Worm (Caenorhabditis elegans) whole organism, L2 larva: ENCODE measurements around the gene F14F3.4.

Source experiments
- F13H6.1 ChIP-seq: sonication (generic microtip); optimal IDR thresholded peaks from 2 replicates; lab custom pipeline; 2016; ENCODE audit warnings: missing genetic modification characterization, missing compliant biosample characterization
- R02D3.7 ChIP-seq: fragments of 150-350 bp; optimal IDR thresholded peaks from 2 replicates; lab custom pipeline; 2014; ENCODE audit warnings: missing biosample characterization, missing genetic modification characterization
- ZK546.5 ChIP-seq: sonication (generic microtip); optimal IDR thresholded peaks from 2 replicates; lab custom pipeline; 2017; ENCODE audit warnings: missing biosample characterization, missing genetic modification characterization
- alr-1 ChIP-seq: fragments of 150-350 bp; optimal IDR thresholded peaks from 2 replicates; lab custom pipeline; 2014; ENCODE audit warnings: missing biosample characterization, missing genetic modification characterization
- ama-1 ChIP-seq: fragments of 150-350 bp; optimal IDR thresholded peaks from 2 replicates; lab custom pipeline; 2018; ENCODE audit warnings: inconsistent platforms
- ceh-16 ChIP-seq: fragments of 150-350 bp; optimal IDR thresholded peaks from 2 replicates; lab custom pipeline; 2014; ENCODE audit warnings: missing biosample characterization, missing genetic modification characterization
- ceh-82 ChIP-seq: fragments of 150-350 bp; optimal IDR thresholded peaks from 2 replicates; lab custom pipeline; 2014; ENCODE audit warnings: missing biosample characterization, missing genetic modification characterization
- crh-2 ChIP-seq: sonication (generic microtip); optimal IDR thresholded peaks from 2 replicates; lab custom pipeline; 2017; ENCODE audit warnings: missing biosample characterization, missing genetic modification characterization
- dmd-4 ChIP-seq: sonication (generic microtip); optimal IDR thresholded peaks from 2 replicates; lab custom pipeline; 2017; ENCODE audit warnings: missing biosample characterization, missing genetic modification characterization
- egl-27 ChIP-seq: sonication (generic microtip); optimal IDR thresholded peaks from 3 replicates; lab custom pipeline; 2017; ENCODE audit warnings: missing biosample characterization, missing genetic modification reagents, missing genetic modification characterization
- fos-1 ChIP-seq: fragments of 150-350 bp; optimal IDR thresholded peaks from 2 replicates; lab custom pipeline; 2014; ENCODE audit warnings: missing biosample characterization, missing genetic modification characterization
- gmeb-1 ChIP-seq: fragments of 150-350 bp; optimal IDR thresholded peaks from 2 replicates; lab custom pipeline; 2014; ENCODE audit warnings: missing biosample characterization, missing genetic modification characterization
- lin-11 ChIP-seq: fragments of 150-350 bp; sonication (generic microtip); optimal IDR thresholded peaks from 2 replicates; lab custom pipeline; 2014; ENCODE audit warnings: missing biosample characterization, missing genetic modification characterization, inconsistent platforms, mixed read lengths
- lin-13 ChIP-seq: fragments of 150-350 bp; optimal IDR thresholded peaks from 2 replicates; lab custom pipeline; 2014; ENCODE audit warnings: missing biosample characterization, missing genetic modification reagents, missing genetic modification characterization
- lin-39 ChIP-seq: fragments of 150-350 bp; optimal IDR thresholded peaks from 2 replicates; lab custom pipeline; 2014; ENCODE audit warnings: missing biosample characterization, missing genetic modification reagents, missing genetic modification characterization
- lsy-2 ChIP-seq, 2 experiments: fragments of 150-350 bp in 1 of 2; sonication (generic microtip) in 1 of 2; optimal IDR thresholded peaks; 2 replicates each; lab custom pipeline; 2014 to 2017; ENCODE audit warnings: missing biosample characterization in 2 of 2, missing genetic modification characterization in 2 of 2
- mab-5 ChIP-seq: fragments of 150-350 bp; optimal IDR thresholded peaks from 2 replicates; lab custom pipeline; 2014; ENCODE audit warnings: missing biosample characterization, missing genetic modification characterization
- mdl-1 ChIP-seq, 2 experiments: fragments of 150-350 bp in 1 of 2; sonication (generic microtip) in 1 of 2; optimal IDR thresholded peaks; 2 replicates each; lab custom pipeline; 2017; ENCODE audit warnings: missing biosample characterization in 2 of 2, missing genetic modification characterization in 2 of 2
- nhr-10 ChIP-seq: sonication (generic microtip); optimal IDR thresholded peaks from 2 replicates; lab custom pipeline; 2017; ENCODE audit warnings: missing biosample characterization, missing genetic modification characterization
- nhr-11 ChIP-seq: fragments of 150-350 bp; optimal IDR thresholded peaks from 2 replicates; lab custom pipeline; 2014; ENCODE audit warnings: missing biosample characterization, missing genetic modification characterization
- nhr-12 ChIP-seq: fragments of 150-350 bp; optimal IDR thresholded peaks from 2 replicates; lab custom pipeline; 2014; ENCODE audit warnings: missing biosample characterization, missing genetic modification characterization
- nhr-129 ChIP-seq: fragments of 150-350 bp; optimal IDR thresholded peaks from 2 replicates; lab custom pipeline; 2014; ENCODE audit warnings: missing biosample characterization, missing genetic modification characterization
- nhr-21 ChIP-seq: fragments of 150-350 bp; optimal IDR thresholded peaks from 2 replicates; lab custom pipeline; 2014; ENCODE audit warnings: missing biosample characterization, missing genetic modification characterization
- nhr-23 ChIP-seq: fragments of 150-350 bp; optimal IDR thresholded peaks from 2 replicates; lab custom pipeline; 2014; ENCODE audit warnings: missing biosample characterization, missing genetic modification reagents, missing genetic modification characterization
- nhr-237 ChIP-seq: fragments of 150-350 bp; optimal IDR thresholded peaks from 2 replicates; lab custom pipeline; 2014; ENCODE audit warnings: missing biosample characterization, missing genetic modification characterization
- nhr-25 ChIP-seq: fragments of 150-350 bp; sonication (generic microtip); optimal IDR thresholded peaks from 3 replicates; lab custom pipeline; 2014; ENCODE audit warnings: missing biosample characterization, missing genetic modification characterization
- nhr-77 ChIP-seq: fragments of 150-350 bp; optimal IDR thresholded peaks from 2 replicates; lab custom pipeline; 2014; ENCODE audit warnings: missing biosample characterization, missing genetic modification characterization
- sem-4 ChIP-seq: fragments of 150-350 bp; optimal IDR thresholded peaks from 2 replicates; lab custom pipeline; 2014; ENCODE audit warnings: missing biosample characterization, missing genetic modification reagents, missing genetic modification characterization
- sma-3 ChIP-seq: sonication (generic microtip); optimal IDR thresholded peaks from 2 replicates; lab custom pipeline; 2016; ENCODE audit warnings: missing genetic modification reagents, missing genetic modification characterization, missing compliant biosample characterization
- sma-9 ChIP-seq, 2 experiments: fragments of 150-350 bp in 1 of 2; sonication (generic microtip) in 1 of 2; optimal IDR thresholded peaks; 2 replicates each; lab custom pipeline; 2014 to 2016; ENCODE audit warnings: missing genetic modification characterization in 2 of 2, mild to moderate bottlenecking in 1 of 2, missing biosample characterization in 1 of 2, missing compliant biosample characterization in 1 of 2, missing genetic modification reagents in 1 of 2, moderate library complexity in 1 of 2
- snpc-4 ChIP-seq: fragments of 150-350 bp; optimal IDR thresholded peaks from 2 replicates; lab custom pipeline; 2014; ENCODE audit warnings: missing biosample characterization, missing genetic modification characterization
- unc-39 ChIP-seq: fragments of 150-350 bp; optimal IDR thresholded peaks from 2 replicates; lab custom pipeline; 2014; ENCODE audit warnings: missing biosample characterization, missing genetic modification characterization
- unc-62 ChIP-seq: fragments of 150-350 bp; optimal IDR thresholded peaks from 2 replicates; lab custom pipeline; 2014; ENCODE audit warnings: missing biosample characterization, missing genetic modification reagents, missing genetic modification characterization
- ztf-1 ChIP-seq: fragments of 200-800 bp; sonication (Bioruptor generic); conservative IDR thresholded peaks from 2 replicates; pipeline ENCODE4 v1.3.6; 2022; ENCODE audit warnings: missing genetic modification characterization, missing compliant biosample characterization
- ztf-11 ChIP-seq: sonication (generic microtip); optimal IDR thresholded peaks from 2 replicates; lab custom pipeline; 2017; ENCODE audit warnings: missing biosample characterization, missing genetic modification characterization
- ztf-4 ChIP-seq: fragments of 150-350 bp; optimal IDR thresholded peaks from 2 replicates; lab custom pipeline; 2014; ENCODE audit warnings: missing biosample characterization, missing genetic modification characterization

Gene F14F3.4

ce11 chrX:10520185-10520584 is 1.0 kb downstream of the F14F3.4 start:
- TF ChIP-seq ceh-82 (tag; lab: Kevin White, UChicago) = no peak
- TF ChIP-seq nhr-10 (tag; lab: Kevin White, UChicago) = no peak
- TF ChIP-seq crh-2 = no peak
- TF ChIP-seq lin-39 (tag; lab: Kevin White, UChicago) = no peak
- no peak for TF ChIP-seq ZK546.5

ce11 chrX:10516549-10516948 is 4.7 kb downstream of the F14F3.4 start:
- TF ChIP-seq nhr-10 (tag; lab: Kevin White, UChicago) (no peak), nhr-23 (tag; lab: Kevin White, UChicago) (no peak), nhr-25 (tag; lab: Kevin White, UChicago) (peak; percentile 7), mab-5 (tag; lab: Kevin White, UChicago) (no peak), snpc-4 (tag; lab: Kevin White, UChicago) (no peak), ZK546.5 (no peak)

- no peak for TF ChIP-seq unc-62 (GFP tag; lab: Kevin White, UChicago)
- no peak for TF ChIP-seq mdl-1 (tag; optimal IDR thresholded peaks at IDR 0.05; lab: Kevin White, UChicago)
- TF ChIP-seq nhr-25 (tag; lab: Kevin White, UChicago) = no peak
- TF ChIP-seq ceh-16 (tag; lab: Kevin White, UChicago) = no peak
- TF ChIP-seq lin-11 (tag; lab: Kevin White, UChicago) = no peak
- no peak for TF ChIP-seq ztf-4 (tag; lab: Kevin White, UChicago)
- no peak for TF ChIP-seq gmeb-1
- TF ChIP-seq ztf-1 (GFP tag; lab: Robert Waterston, UW) = no peak
- no peak for TF ChIP-seq ceh-82 (tag; lab: Kevin White, UChicago)
- TF ChIP-seq nhr-21 (tag; lab: Kevin White, UChicago) = no peak
- no peak for TF ChIP-seq alr-1
- TF ChIP-seq unc-39 (tag; lab: Kevin White, UChicago) = no peak
- TF ChIP-seq fos-1 = no peak
- TF ChIP-seq nhr-23 (tag; lab: Kevin White, UChicago) = no peak
- TF ChIP-seq egl-27 = no peak
- no peak for TF ChIP-seq nhr-237
- no peak for TF ChIP-seq snpc-4 (tag; lab: Kevin White, UChicago)
Observed at ce11 chrX:10514834-10515233, 6.4 kb downstream of the F14F3.4 start.

ce11 chrX:10514056-10514455 is 7.2 kb downstream of the F14F3.4 start:
- TF ChIP-seq nhr-21 (tag; lab: Kevin White, UChicago) (no peak), nhr-25 (tag; lab: Kevin White, UChicago) (no peak), ZK546.5 (no peak), nhr-77 (tag; lab: Kevin White, UChicago) (no peak), lin-13 (GFP tag; lab: Kevin White, UChicago) (no peak), ceh-82 (tag; lab: Kevin White, UChicago) (no peak), nhr-10 (tag; lab: Kevin White, UChicago) (no peak), ceh-16 (tag; lab: Kevin White, UChicago) (no peak), mab-5 (tag; lab: Kevin White, UChicago) (no peak), fos-1 (no peak), ama-1 (no peak), R02D3.7 (no peak), dmd-4 (tag; lab: Kevin White, UChicago) (no peak), nhr-23 (tag; lab: Kevin White, UChicago) (no peak), F13H6.1 (no peak), gmeb-1 (no peak), lin-11 (tag; lab: Kevin White, UChicago) (no peak), ztf-4 (tag; lab: Kevin White, UChicago) (no peak), sem-4 (no peak)

- no peak for TF ChIP-seq nhr-25 (tag; lab: Kevin White, UChicago)
Observed at ce11 chrX:10507971-10508370, 13.2 kb downstream of the F14F3.4 start.

ce11 chrX:10505193-10505592 is 16.0 kb downstream of the F14F3.4 start:
- TF ChIP-seq crh-2 (no peak), lsy-2 (tag; optimal IDR thresholded peaks at IDR 0.05; lab: Kevin White, UChicago) (peak in 1 of 2 experiments; percentile 42)

ce11 chrX:10503393-10503792 is 17.8 kb downstream of the F14F3.4 start:
- TF ChIP-seq nhr-77 (tag; lab: Kevin White, UChicago) (no peak), mab-5 (tag; lab: Kevin White, UChicago) (no peak), ZK546.5 (no peak), sma-9 (GFP tag; optimal IDR thresholded peaks at IDR 0.05; lab: Kevin White, UChicago) (no peak), sma-9 (tag; optimal IDR thresholded peaks at IDR 0.05; lab: Kevin White, UChicago) (no peak), nhr-21 (tag; lab: Kevin White, UChicago) (no peak), nhr-12 (no peak), ceh-16 (tag; lab: Kevin White, UChicago) (no peak), ztf-11 (tag; lab: Kevin White, UChicago) (no peak), sem-4 (no peak), nhr-25 (tag; lab: Kevin White, UChicago) (no peak), sma-3 (no peak), nhr-11 (no peak), ztf-1 (GFP tag; lab: Robert Waterston, UW) (no peak), nhr-129 (tag; lab: Kevin White, UChicago) (no peak), mdl-1 (tag; optimal IDR thresholded peaks at IDR 0.05; lab: Kevin White, UChicago) (no peak)
